Fruit fly (Drosophila melanogaster): ENCODE data around the gene CG3437.

CG3437 gene

dm6 chr3L:9438858-9439257 is 18.6 kb downstream of the CG3437 start:
- no peak for TF ChIP-seq esn (GFP tag; optimal IDR thresholded peaks at IDR 0.05)
- TF ChIP-seq CG11902 (GFP tag; optimal IDR thresholded peaks at IDR 0.05): no peak
- no peak for TF ChIP-seq CG6792 (GFP tag; optimal IDR thresholded peaks at IDR 0.05)
- TF ChIP-seq Lpt (GFP tag; optimal IDR thresholded peaks at IDR 0.05): no peak
- no peak for TF ChIP-seq CG3919 (GFP tag; optimal IDR thresholded peaks at IDR 0.05)
- TF ChIP-seq CG8119 (GFP tag; IDR thresholded peaks at IDR 0.05): no peak
- no peak for TF ChIP-seq dsx (GFP tag; optimal IDR thresholded peaks at IDR 0.05; ENCODE audit: poor library complexity, severe bottlenecking)
- TF ChIP-seq svp (GFP tag): no peak
- no peak for TF ChIP-seq eg (GFP tag; IDR thresholded peaks at IDR 0.05)
- TF ChIP-seq salr (GFP tag; optimal IDR thresholded peaks at IDR 0.05): no peak
- no peak for TF ChIP-seq fd85E (GFP tag; optimal IDR thresholded peaks at IDR 0.05)
- no peak for TF ChIP-seq CG6854 (GFP tag; optimal IDR thresholded peaks at IDR 0.05)
- TF ChIP-seq Sox15 (GFP tag; optimal IDR thresholded peaks at IDR 0.05): no peak
- no peak for TF ChIP-seq dac (GFP tag; optimal IDR thresholded peaks at IDR 0.05)
- TF ChIP-seq pdm3 (GFP tag; optimal IDR thresholded peaks at IDR 0.05): no peak
- no peak for TF ChIP-seq Eip75B (GFP tag; optimal IDR thresholded peaks at IDR 0.05)
- no peak for TF ChIP-seq CG6163 (GFP tag; IDR thresholded peaks at IDR 0.05)
- TF ChIP-seq CG1621 (tag; optimal IDR thresholded peaks at IDR 0.05): no peak

dm6 chr3L:9435831-9436230 is 21.6 kb downstream of the CG3437 start:
- no peak for TF ChIP-seq Sox14 (GFP tag; optimal IDR thresholded peaks at IDR 0.05)
- no peak for TF ChIP-seq achi (GFP tag; optimal IDR thresholded peaks at IDR 0.05)
- no peak for TF ChIP-seq ss (GFP tag; optimal IDR thresholded peaks at IDR 0.05)

- TF ChIP-seq pdm3 (GFP tag; optimal IDR thresholded peaks at IDR 0.05) (peak; percentile 75), Ets96B (tag; optimal IDR thresholded peaks at IDR 0.05) (no peak), CG6808 (GFP tag; optimal IDR thresholded peaks at IDR 0.05) (no peak), CG10631 (GFP tag; optimal IDR thresholded peaks at IDR 0.05) (no peak), fkh (GFP tag; optimal IDR thresholded peaks at IDR 0.05) (no peak), CG6854 (GFP tag; optimal IDR thresholded peaks at IDR 0.05) (no peak), vri (GFP tag; optimal IDR thresholded peaks at IDR 0.05) (peak; percentile 41), CG6276 (GFP tag; optimal IDR thresholded peaks at IDR 0.05) (no peak), Eip93F (GFP tag; optimal IDR thresholded peaks at IDR 0.05) (no peak), Gug (GFP tag; IDR thresholded peaks at IDR 0.05) (no peak), CG9139 (GFP tag; optimal IDR thresholded peaks at IDR 0.05) (no peak), Hr4 (GFP tag; optimal IDR thresholded peaks at IDR 0.05) (peak; percentile 79), topi (GFP tag; optimal IDR thresholded peaks at IDR 0.05) (peak; percentile 33), spab (GFP tag; optimal IDR thresholded peaks at IDR 0.05) (no peak), fd85E (GFP tag; optimal IDR thresholded peaks at IDR 0.05) (no peak), CG1621 (tag; optimal IDR thresholded peaks at IDR 0.05) (no peak), achi (GFP tag; optimal IDR thresholded peaks at IDR 0.05) (peak; percentile 65), CG4318 (GFP tag; optimal IDR thresholded peaks at IDR 0.05) (no peak), Ets21C (GFP tag; optimal IDR thresholded peaks at IDR 0.05) (no peak), CG8319 (GFP tag; optimal IDR thresholded peaks at IDR 0.05) (no peak), ss (GFP tag; optimal IDR thresholded peaks at IDR 0.05) (no peak), CG6792 (GFP tag; optimal IDR thresholded peaks at IDR 0.05) (peak; percentile 12), Sox14 (GFP tag; optimal IDR thresholded peaks at IDR 0.05) (peak; percentile 58), Eip75B (GFP tag; optimal IDR thresholded peaks at IDR 0.05) (peak; percentile 59), eg (GFP tag; IDR thresholded peaks at IDR 0.05) (no peak), svp (GFP tag) (peak; percentile 77), CG16779 (tag; optimal IDR thresholded peaks at IDR 0.05) (no peak), Smox (GFP tag; optimal IDR thresholded peaks at IDR 0.05) (no peak), CG11902 (GFP tag; optimal IDR thresholded peaks at IDR 0.05) (no peak), dac (GFP tag; optimal IDR thresholded peaks at IDR 0.05) (no peak), cyc (GFP tag; optimal IDR thresholded peaks at IDR 0.05) (no peak), Sox102F (GFP tag; optimal IDR thresholded peaks at IDR 0.05) (peak; percentile 60), CG6163 (GFP tag; IDR thresholded peaks at IDR 0.05) (no peak), CG3919 (GFP tag; optimal IDR thresholded peaks at IDR 0.05) (no peak), Met (GFP tag; optimal IDR thresholded peaks at IDR 0.05) (peak; percentile 63), CG32006 (GFP tag; optimal IDR thresholded peaks at IDR 0.05) (peak; percentile 56), Sox15 (GFP tag; optimal IDR thresholded peaks at IDR 0.05) (peak; percentile 28), lz (GFP tag; optimal IDR thresholded peaks at IDR 0.05) (peak; percentile 57), Blimp-1 (GFP tag; optimal IDR thresholded peaks at IDR 0.05) (no peak), CG34406 (GFP tag; optimal IDR thresholded peaks at IDR 0.05) (no peak), Hr39 (GFP tag; optimal IDR thresholded peaks at IDR 0.05) (peak; percentile 71), Lpt (GFP tag; optimal IDR thresholded peaks at IDR 0.05) (no peak)
Measured at dm6 chr3L:9435315-9435714, 22.2 kb downstream of the CG3437 start, which contains the start of gene CG42526. TSS of gene CG42526 (minus strand) at chr3L:9435399.

All from whole organism, prepupa.